Fruit fly (Drosophila melanogaster): ENCODE measurements around the gene Arf1.
A peak's percentile ranks its signal among the peaks of the same experiment; 100 is the strongest.

The Arf1 gene

dm6 chr3L:22878723-22879343 is 6.8 kb upstream of the Arf1 start, which contains the start of the genes Chro and Ssl1 (continued):
- TF ChIP-seq CG14860 (GFP tag; IDR thresholded peaks at IDR 0.05; ENCODE audit: partially characterized antibody) (0 out of 3 replicates have a peak, but pooled peaks have one; percentile 23), H2.0 (GFP tag; IDR thresholded peaks at IDR 0.05) (peak; percentile 100), br (optimal IDR thresholded peaks at IDR 0.05) (no peak), CG10654 (GFP tag; optimal IDR thresholded peaks at IDR 0.05) (peak; percentile 100), CG1792 (GFP tag; optimal IDR thresholded peaks at IDR 0.05) (peak; percentile 100), CG14710 (tag; optimal IDR thresholded peaks at IDR 0.05) (peak; percentile 100), Hr51 (GFP tag; optimal IDR thresholded peaks at IDR 0.05) (peak; percentile 100), TFAM (GFP tag; optimal IDR thresholded peaks at IDR 0.05) (peak; percentile 97), CG2875 (GFP tag; optimal IDR thresholded peaks at IDR 0.05) (peak; percentile 100), zen2 (GFP tag; IDR thresholded peaks at IDR 0.05; ENCODE audit: partially characterized antibody) (no peak), CG11560 (tag; IDR thresholded peaks at IDR 0.05) (peak; percentile 96), ewg (GFP tag; optimal IDR thresholded peaks at IDR 0.05) (peak; percentile 100), CG6791 (GFP tag; IDR thresholded peaks at IDR 0.05; ENCODE audit: partially characterized antibody) (no peak), Lpt (GFP tag; optimal IDR thresholded peaks at IDR 0.05) (no peak), Stat92E (GFP tag; optimal IDR thresholded peaks at IDR 0.05) (peak in 1 of 3 experiments; percentile 100), CG31224 (GFP tag; IDR thresholded peaks at IDR 0.05) (peak; percentile 99), CG11398 (GFP tag; optimal IDR thresholded peaks at IDR 0.05) (peak; percentile 100), wek (GFP tag; optimal IDR thresholded peaks at IDR 0.05) (peak; percentile 97), Ada2b (GFP tag; IDR thresholded peaks at IDR 0.05) (peak; percentile 100), CG13424 (tag; optimal IDR thresholded peaks at IDR 0.05) (peak; percentile 100), HLH3B (GFP tag; IDR thresholded peaks at IDR 0.05) (peak; percentile 100), CG6689 (GFP tag; IDR thresholded peaks at IDR 0.05) (peak; percentile 100), CG15269 (tag; optimal IDR thresholded peaks at IDR 0.05) (peak; percentile 100), CG17612 (GFP tag; IDR thresholded peaks at IDR 0.05) (peak; percentile 99), Aef1 (GFP tag; IDR thresholded peaks at IDR 0.05) (peak; percentile 100), CG17568 (GFP tag; optimal IDR thresholded peaks at IDR 0.05) (peak; percentile 99), shn (GFP tag; optimal IDR thresholded peaks at IDR 0.05) (peak; percentile 100), Mrtf (GFP tag; IDR thresholded peaks at IDR 0.05) (peak; percentile 100), CG6683 (GFP tag; optimal IDR thresholded peaks at IDR 0.05) (peak; percentile 99), CG11695 (GFP tag; IDR thresholded peaks at IDR 0.05) (peak; percentile 100), so (GFP tag; IDR thresholded peaks at IDR 0.05) (peak; percentile 100), ab (GFP tag; optimal IDR thresholded peaks at IDR 0.05) (peak; percentile 100), Antp (GFP tag; optimal IDR thresholded peaks at IDR 0.05) (peak; percentile 100), tio (GFP tag; optimal IDR thresholded peaks at IDR 0.05) (peak; percentile 100), sisA (GFP tag; IDR thresholded peaks at IDR 0.05) (peak; percentile 100), Rfx (GFP tag; IDR thresholded peaks at IDR 0.05) (peak; percentile 100), CG4730 (GFP tag; IDR thresholded peaks at IDR 0.05) (peak; percentile 100), cas (GFP tag; IDR thresholded peaks at IDR 0.05) (peak; percentile 99), ind (GFP tag; optimal IDR thresholded peaks at IDR 0.05) (peak; percentile 100), CG8089 (GFP tag; optimal IDR thresholded peaks at IDR 0.05) (peak; percentile 100), gt (GFP tag; IDR thresholded peaks at IDR 0.05) (peak; percentile 100), BtbVII (GFP tag; optimal IDR thresholded peaks at IDR 0.05) (peak; percentile 100), CG34422 (GFP tag; IDR thresholded peaks at IDR 0.05) (peak; percentile 100), ssp (GFP tag; IDR thresholded peaks at IDR 0.05) (peak; percentile 98), CG13123 (GFP tag; optimal IDR thresholded peaks at IDR 0.05) (peak; percentile 99), CG14050 (GFP tag; IDR thresholded peaks at IDR 0.05) (peak; percentile 100), CG15601 (tag; optimal IDR thresholded peaks at IDR 0.05) (peak; percentile 99), CG9817 (tag; optimal IDR thresholded peaks at IDR 0.05) (peak; percentile 99), crc (GFP tag; optimal IDR thresholded peaks at IDR 0.05) (peak; percentile 100), Doc3 (GFP tag; IDR thresholded peaks at IDR 0.05; ENCODE audit: partially characterized antibody) (0 out of 3 replicates have a peak, but pooled peaks have one; percentile 13)

Measured in whole organism, embryonic.